Fruit fly (Drosophila melanogaster): Measurements from ENCODE around the gene Kat60.

- TF ChIP-seq insv (optimal IDR thresholded peaks at IDR 0.05) (no peak), h (optimal IDR thresholded peaks at IDR 0.05) (no peak), psq (optimal IDR thresholded peaks at IDR 0.05) (no peak), ttk (optimal IDR thresholded peaks at IDR 0.05) (no peak)
Observed at dm6 chr3R:5215334-5216307, 16.4 kb downstream of the Kat60 start.

Measured in Kc167 (cell line).